Worm (Caenorhabditis elegans): Measurements from ENCODE around the gene atp-2.

DNA sequence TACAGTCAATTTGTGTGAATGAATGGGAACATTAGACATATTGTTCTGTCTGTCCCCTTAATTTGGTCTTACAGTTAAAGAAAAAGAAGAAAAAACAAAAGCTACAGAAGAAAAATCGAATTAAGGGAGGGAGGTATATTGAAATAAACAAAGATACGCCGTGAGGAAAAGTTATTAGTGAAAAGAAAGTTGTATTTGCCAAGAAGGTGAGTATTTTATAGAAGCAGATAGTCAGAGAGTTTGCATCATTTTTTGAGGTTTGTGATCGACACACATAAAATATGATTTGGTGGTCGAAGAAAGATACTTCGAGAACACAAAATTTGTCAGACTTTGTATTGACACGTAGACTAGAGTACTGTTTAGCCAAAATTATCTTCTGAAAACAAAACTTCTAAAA, 27.9 kb upstream of the atp-2 start:
- TF ChIP-seq elt-3 (tag; optimal IDR thresholded peaks at IDR 0.05) (no peak), egl-27 (tag; optimal IDR thresholded peaks at IDR 0.05) (no peak)

Data from whole organism, L2 larva.